Worm (Caenorhabditis elegans) whole organism, L3 larva: ENCODE data around the gene K03A1.4.
A peak's percentile ranks its signal among the peaks of the same experiment; 100 is the strongest.

ENCODE experiments used
- nhr-11 ChIP-seq: fragments of 150-350 bp; optimal IDR thresholded peaks from 2 replicates; lab custom pipeline; 2014; ENCODE audit warnings: missing biosample characterization, missing genetic modification characterization
- nhr-12 ChIP-seq: fragments of 150-350 bp; optimal IDR thresholded peaks from 2 replicates; lab custom pipeline; 2014; ENCODE audit warnings: missing biosample characterization, missing genetic modification characterization
- unc-62 ChIP-seq: fragments of 150-350 bp; sonication (generic microtip); optimal IDR thresholded peaks from 4 replicates; lab custom pipeline; 2014; ENCODE audit warnings: missing biosample characterization, missing genetic modification reagents, missing genetic modification characterization
- ztf-11 ChIP-seq: fragments of 150-350 bp; optimal IDR thresholded peaks from 2 replicates; lab custom pipeline; 2014; ENCODE audit warnings: missing biosample characterization, missing genetic modification characterization

DNA sequence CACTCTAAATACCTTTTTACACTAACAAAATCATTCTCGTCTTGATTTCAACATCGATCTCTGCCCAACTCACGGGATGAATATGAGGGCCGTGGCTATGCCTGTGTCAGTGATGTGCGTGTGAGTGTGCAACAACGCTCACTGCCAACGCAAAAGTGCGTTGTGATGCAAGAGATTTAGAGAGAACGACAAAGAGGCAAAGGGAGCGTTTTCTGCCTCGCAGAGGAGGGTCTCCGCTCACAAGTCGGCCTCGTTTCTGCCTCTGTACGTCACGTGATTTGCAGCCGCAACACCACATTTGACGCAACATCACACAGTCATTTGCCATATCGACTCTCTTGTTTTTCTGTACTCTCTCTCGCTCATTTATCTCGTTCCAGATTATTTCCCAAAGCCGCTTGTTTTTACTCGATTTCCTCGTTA lies 35.8 kb upstream of the K03A1.4 start, which contains the start of gene epg-7:
- no peak for TF ChIP-seq nhr-12 (tag; lab: Kevin White, UChicago)
- no peak for TF ChIP-seq ztf-11 (tag; lab: Kevin White, UChicago)
- TF ChIP-seq unc-62 (GFP tag; lab: Kevin White, UChicago), result peak; percentile 56
- peak; percentile 82 for TF ChIP-seq nhr-11 (tag; lab: Kevin White, UChicago)
